Worm (Caenorhabditis elegans) whole organism, early embryonic: Measurements from ENCODE around the gene rpb-4.

Experiments
- B0310.2 ChIP-seq: sonication (generic microtip); optimal IDR thresholded peaks from 2 replicates; lab custom pipeline; 2016; ENCODE audit warnings: mild to moderate bottlenecking, missing genetic modification characterization, missing compliant biosample characterization
- F13C5.2 ChIP-seq: sonication (generic microtip); optimal IDR thresholded peaks from 2 replicates; lab custom pipeline; 2017; ENCODE audit warnings: mild to moderate bottlenecking, missing genetic modification characterization, inconsistent platforms, missing compliant biosample characterization
- ama-1 ChIP-seq: fragments of 150-350 bp; optimal IDR thresholded peaks from 2 replicates; lab custom pipeline; 2014
- ceh-13 ChIP-seq: fragments of 200-800 bp; sonication (Bioruptor generic); optimal IDR thresholded peaks from 2 replicates; lab custom pipeline; 2018; ENCODE audit warnings: mild to moderate bottlenecking, missing genetic modification characterization, missing compliant biosample characterization
- flt-1 ChIP-seq: fragments of 200-800 bp; sonication (Bioruptor generic); IDR thresholded peaks from 2 replicates; pipeline ENCODE4 v1.3.6; 2022; ENCODE audit warnings: missing genetic modification characterization, missing compliant biosample characterization
- hmbx-1 ChIP-seq: sonication (generic microtip); optimal IDR thresholded peaks from 2 replicates; lab custom pipeline; 2016; ENCODE audit warnings: mild to moderate bottlenecking, missing genetic modification characterization, missing compliant biosample characterization
- hnd-1 ChIP-seq: sonication (generic microtip); optimal IDR thresholded peaks from 2 replicates; lab custom pipeline; 2016; ENCODE audit warnings: missing genetic modification characterization, missing compliant biosample characterization
- pes-1 ChIP-seq: fragments of 200-800 bp; sonication (Bioruptor generic); IDR thresholded peaks from 2 replicates; pipeline ENCODE4 v1.3.6; 2022; ENCODE audit warnings: missing genetic modification reagents, missing genetic modification characterization, missing compliant biosample characterization
- scrt-1 ChIP-seq: fragments of 200-800 bp; sonication (Bioruptor generic); IDR thresholded peaks from 2 replicates; pipeline ENCODE4 v1.3.6; 2022; ENCODE audit warnings: missing genetic modification characterization, missing compliant biosample characterization
- tbx-11 ChIP-seq: fragments of 200-800 bp; sonication (Bioruptor generic); IDR thresholded peaks from 2 replicates; pipeline ENCODE4 v1.3.6; 2022; ENCODE audit warnings: missing genetic modification characterization, missing compliant biosample characterization
- tra-4 ChIP-seq: sonication (generic microtip); optimal IDR thresholded peaks from 2 replicates; lab custom pipeline; 2017; ENCODE audit warnings: missing genetic modification characterization, missing compliant biosample characterization

ce11 chrII:7341572-7342303 lies 32.6 kb upstream of the rpb-4 start:
- TF ChIP-seq hnd-1 (no peak), ceh-13 (GFP tag; lab: Kevin White, UChicago) (no peak), scrt-1 (GFP tag; lab: Robert Waterston, UW) (no peak), ama-1 (lab: Kevin White, UChicago) (no peak), hmbx-1 (tag; lab: Kevin White, UChicago) (no peak), F13C5.2 (tag; lab: Kevin White, UChicago) (no peak), B0310.2 (tag; lab: Kevin White, UChicago) (no peak), tra-4 (no peak), tbx-11 (GFP tag; lab: Robert Waterston, UW) (no peak), flt-1 (GFP tag; lab: Robert Waterston, UW) (no peak), pes-1 (GFP tag; lab: Robert Waterston, UW) (no peak)
